Worm (Caenorhabditis elegans): ENCODE data around the gene tag-329.
A peak's percentile ranks its signal among the peaks of the same experiment; 100 is the strongest.

tag-329 gene

ce11 chrV:9556668-9557067 is 21.9 kb downstream of the tag-329 start:
- TF ChIP-seq ces-1 (GFP tag; optimal IDR thresholded peaks at IDR 0.05) (no peak), nhr-76 (tag; optimal IDR thresholded peaks at IDR 0.05) (no peak), elt-1 (tag; optimal IDR thresholded peaks at IDR 0.05; ENCODE audit: borderline replicate concordance, insufficient read depth) (no peak), nhr-12 (tag; optimal IDR thresholded peaks at IDR 0.05) (no peak)

ce11 chrV:9561624-9562179 is 27.0 kb downstream of the tag-329 start, which contains the start of gene rgef-1:
Gene rgef-1 (minus strand): TSS chrV:9561674.
- TF ChIP-seq nhr-76 (tag; optimal IDR thresholded peaks at IDR 0.05) (no peak), flh-1 (GFP tag; optimal IDR thresholded peaks at IDR 0.05) (no peak), unc-62 (GFP tag; optimal IDR thresholded peaks at IDR 0.05) (no peak), sptf-1 (tag; optimal IDR thresholded peaks at IDR 0.05) (peak; percentile 5), nhr-237 (tag; optimal IDR thresholded peaks at IDR 0.05) (no peak), zip-8 (tag; optimal IDR thresholded peaks at IDR 0.05) (no peak), tbx-8 (GFP tag; optimal IDR thresholded peaks at IDR 0.05) (no peak), nhr-12 (tag; optimal IDR thresholded peaks at IDR 0.05) (no peak), mep-1 (tag; optimal IDR thresholded peaks at IDR 0.05) (no peak), ces-1 (GFP tag; optimal IDR thresholded peaks at IDR 0.05) (peak; percentile 91)

- TF ChIP-seq nhr-28 (tag; optimal IDR thresholded peaks at IDR 0.05) (no peak), mep-1 (tag; optimal IDR thresholded peaks at IDR 0.05) (no peak), ceh-43 (GFP tag; optimal IDR thresholded peaks at IDR 0.05) (no peak), mls-2 (tag; optimal IDR thresholded peaks at IDR 0.05) (no peak), lin-32 (GFP tag; optimal IDR thresholded peaks at IDR 0.05) (no peak), ztf-11 (tag; optimal IDR thresholded peaks at IDR 0.05) (no peak), zip-8 (tag; optimal IDR thresholded peaks at IDR 0.05) (peak; percentile 50), ceh-39 (tag; optimal IDR thresholded peaks at IDR 0.05) (no peak)
Observed at ce11 chrV:9563585-9563984, 28.9 kb downstream of the tag-329 start.

- TF ChIP-seq ceh-83 (GFP tag; optimal IDR thresholded peaks at IDR 0.05) (no peak), nhr-28 (tag; optimal IDR thresholded peaks at IDR 0.05) (no peak), elt-3 (tag; optimal IDR thresholded peaks at IDR 0.05) (no peak), unc-39 (tag; optimal IDR thresholded peaks at IDR 0.05) (no peak), ces-1 (GFP tag; optimal IDR thresholded peaks at IDR 0.05) (no peak), ztf-11 (tag; optimal IDR thresholded peaks at IDR 0.05) (no peak), sptf-1 (tag; optimal IDR thresholded peaks at IDR 0.05) (no peak), lsy-2 (tag; optimal IDR thresholded peaks at IDR 0.05) (no peak), mls-2 (tag; optimal IDR thresholded peaks at IDR 0.05) (no peak), M03D4.4 (tag; optimal IDR thresholded peaks at IDR 0.05) (no peak), nhr-2 (tag; optimal IDR thresholded peaks at IDR 0.05) (no peak), blmp-1 (tag; optimal IDR thresholded peaks at IDR 0.05) (no peak), sem-2 (GFP tag; optimal IDR thresholded peaks at IDR 0.05) (no peak), snpc-4 (tag; optimal IDR thresholded peaks at IDR 0.05) (no peak), lin-32 (GFP tag; optimal IDR thresholded peaks at IDR 0.05) (no peak), pha-4 (tag; optimal IDR thresholded peaks at IDR 0.05) (no peak), bed-3 (GFP tag; optimal IDR thresholded peaks at IDR 0.05) (no peak)
Observed at ce11 chrV:9568707-9569106, 34.0 kb downstream of the tag-329 start, which contains the start of gene F25B3.4. Gene F25B3.4 (minus strand): TSS chrV:9568807.

- TF ChIP-seq ceh-39 (tag; optimal IDR thresholded peaks at IDR 0.05) (no peak), ham-2 (GFP tag; optimal IDR thresholded peaks at IDR 0.05) (no peak), unc-39 (tag; optimal IDR thresholded peaks at IDR 0.05) (no peak), ceh-43 (GFP tag; optimal IDR thresholded peaks at IDR 0.05) (no peak), ztf-11 (tag; optimal IDR thresholded peaks at IDR 0.05) (no peak)
Observed at ce11 chrV:9570197-9570596, 35.5 kb downstream of the tag-329 start, which contains the start of gene F25B3.5. Gene F25B3.5 (minus strand): TSS chrV:9570297.

ce11 chrV:9571056-9571455 is 36.3 kb downstream of the tag-329 start:
- TF ChIP-seq unc-39 (tag; optimal IDR thresholded peaks at IDR 0.05) (no peak), ztf-11 (tag; optimal IDR thresholded peaks at IDR 0.05) (no peak), mls-2 (tag; optimal IDR thresholded peaks at IDR 0.05) (no peak), ceh-39 (tag; optimal IDR thresholded peaks at IDR 0.05) (no peak), sptf-1 (tag; optimal IDR thresholded peaks at IDR 0.05) (no peak), mab-5 (tag; optimal IDR thresholded peaks at IDR 0.05) (no peak), sem-2 (GFP tag; optimal IDR thresholded peaks at IDR 0.05) (no peak), unc-120 (tag; optimal IDR thresholded peaks at IDR 0.05; ENCODE audit: poor library complexity, severe bottlenecking) (no peak), elt-1 (tag; optimal IDR thresholded peaks at IDR 0.05; ENCODE audit: borderline replicate concordance, insufficient read depth) (no peak), lsy-2 (tag; optimal IDR thresholded peaks at IDR 0.05) (no peak), cnd-1 (tag; optimal IDR thresholded peaks at IDR 0.05) (no peak), nhr-12 (tag; optimal IDR thresholded peaks at IDR 0.05) (no peak)

All from whole organism, mixed stage, embryonic.